Worm (Caenorhabditis elegans): ENCODE results near the gene oac-58.

Gene oac-58

DNA sequence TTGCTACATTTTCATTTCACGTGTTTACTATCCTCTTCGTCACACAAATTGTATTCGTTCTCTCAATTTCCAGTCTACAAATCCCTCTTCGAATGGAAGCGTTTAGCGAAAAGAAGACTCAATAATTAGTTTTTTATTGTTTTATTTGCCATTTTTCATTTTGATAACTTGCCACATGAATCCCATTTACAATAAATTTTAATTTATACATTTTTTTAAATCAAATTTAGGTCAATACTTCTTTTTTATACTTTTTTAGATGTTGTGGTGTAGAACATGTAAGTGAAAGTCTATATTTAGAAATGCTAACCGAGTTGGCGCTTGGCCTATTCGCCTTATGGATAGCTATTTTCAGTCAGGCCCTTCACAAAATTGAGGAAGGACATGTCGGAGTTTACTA is 23.9 kb downstream of the oac-58 start, which contains the start of gene erl-1:
Gene erl-1, plus strand, starts transcription at position 301 of the 400 bp plus-strand sequence.
- no peak for TF ChIP-seq ref-1 (GFP tag; conservative IDR thresholded peaks at IDR 0.05)
- no peak for TF ChIP-seq med-1 (GFP tag; optimal IDR thresholded peaks at IDR 0.05; ENCODE audit: insufficient read depth)
- TF ChIP-seq ztf-23 (GFP tag; IDR thresholded peaks at IDR 0.05): no peak
- no peak for TF ChIP-seq tab-1 (GFP tag; IDR thresholded peaks at IDR 0.05)
- TF ChIP-seq ztf-29 (GFP tag; IDR thresholded peaks at IDR 0.05): no peak
- no peak for TF ChIP-seq klf-2 (GFP tag; conservative IDR thresholded peaks at IDR 0.05)
- no peak for TF ChIP-seq flt-1 (GFP tag; IDR thresholded peaks at IDR 0.05)
- no peak for TF ChIP-seq T22C8.4 (GFP tag; IDR thresholded peaks at IDR 0.05)

DNA sequence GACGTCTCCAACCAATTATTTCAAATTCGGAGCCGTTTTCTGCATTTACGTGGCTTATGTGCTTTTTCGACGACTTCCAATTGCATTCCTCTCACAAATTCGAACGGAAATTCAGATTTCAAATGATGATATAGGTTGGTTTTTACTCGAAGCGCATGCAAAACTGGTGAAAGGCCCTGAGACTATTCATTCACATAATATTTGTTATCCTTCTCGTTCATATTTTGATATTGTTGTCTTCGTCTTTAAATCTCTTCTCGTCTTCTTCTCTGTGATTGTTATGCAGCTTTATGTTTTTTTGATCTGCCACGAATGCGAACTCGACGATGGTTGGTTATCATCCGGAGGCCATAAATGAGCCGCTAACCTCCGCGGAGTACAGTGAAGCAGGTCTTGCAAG is 28.6 kb downstream of the oac-58 start, which contains the start of gene hpo-12:
Gene hpo-12, plus strand, starts transcription at position 301 of the 400 bp plus-strand sequence.
- TF ChIP-seq cog-1 (tag; optimal IDR thresholded peaks at IDR 0.05) (no peak), ztf-23 (GFP tag; IDR thresholded peaks at IDR 0.05) (no peak), ref-1 (GFP tag; conservative IDR thresholded peaks at IDR 0.05) (no peak), klf-2 (GFP tag; conservative IDR thresholded peaks at IDR 0.05) (no peak), med-1 (GFP tag; optimal IDR thresholded peaks at IDR 0.05; ENCODE audit: insufficient read depth) (no peak), flt-1 (GFP tag; IDR thresholded peaks at IDR 0.05) (no peak), tab-1 (GFP tag; IDR thresholded peaks at IDR 0.05) (no peak), T22C8.4 (GFP tag; IDR thresholded peaks at IDR 0.05) (no peak), ztf-29 (GFP tag; IDR thresholded peaks at IDR 0.05) (no peak)

ce11 chrIV:12282157-12282789 is 29.2 kb downstream of the oac-58 start, which contains the start of the genes C42C1.12 and C42C1.19:
C42C1.12 (minus strand) TSS chrIV:12282207.
C42C1.19 (plus strand) TSS chrIV:12282739.
- TF ChIP-seq tab-1 (GFP tag; IDR thresholded peaks at IDR 0.05) (no peak), klf-2 (GFP tag; conservative IDR thresholded peaks at IDR 0.05) (no peak), ztf-23 (GFP tag; IDR thresholded peaks at IDR 0.05) (no peak), T22C8.4 (GFP tag; IDR thresholded peaks at IDR 0.05) (no peak), ztf-29 (GFP tag; IDR thresholded peaks at IDR 0.05) (no peak), flt-1 (GFP tag; IDR thresholded peaks at IDR 0.05) (no peak), med-1 (GFP tag; optimal IDR thresholded peaks at IDR 0.05; ENCODE audit: insufficient read depth) (no peak), cog-1 (tag; optimal IDR thresholded peaks at IDR 0.05) (no peak), ref-1 (GFP tag; conservative IDR thresholded peaks at IDR 0.05) (no peak)

ce11 chrIV:12279340-12279739 is 32.2 kb downstream of the oac-58 start, which contains the start of gene ltah-1.1:
ltah-1.1 (plus strand) TSS chrIV:12279622.
- no peak for TF ChIP-seq flt-1 (GFP tag; IDR thresholded peaks at IDR 0.05)
- no peak for TF ChIP-seq klf-2 (GFP tag; conservative IDR thresholded peaks at IDR 0.05)
- no peak for TF ChIP-seq tab-1 (GFP tag; IDR thresholded peaks at IDR 0.05)
- TF ChIP-seq ref-1 (GFP tag; conservative IDR thresholded peaks at IDR 0.05): no peak
- TF ChIP-seq cog-1 (tag; optimal IDR thresholded peaks at IDR 0.05): no peak
- no peak for TF ChIP-seq med-1 (GFP tag; optimal IDR thresholded peaks at IDR 0.05; ENCODE audit: insufficient read depth)
- no peak for TF ChIP-seq T22C8.4 (GFP tag; IDR thresholded peaks at IDR 0.05)
- TF ChIP-seq ztf-29 (GFP tag; IDR thresholded peaks at IDR 0.05): no peak
- no peak for TF ChIP-seq ztf-23 (GFP tag; IDR thresholded peaks at IDR 0.05)

DNA sequence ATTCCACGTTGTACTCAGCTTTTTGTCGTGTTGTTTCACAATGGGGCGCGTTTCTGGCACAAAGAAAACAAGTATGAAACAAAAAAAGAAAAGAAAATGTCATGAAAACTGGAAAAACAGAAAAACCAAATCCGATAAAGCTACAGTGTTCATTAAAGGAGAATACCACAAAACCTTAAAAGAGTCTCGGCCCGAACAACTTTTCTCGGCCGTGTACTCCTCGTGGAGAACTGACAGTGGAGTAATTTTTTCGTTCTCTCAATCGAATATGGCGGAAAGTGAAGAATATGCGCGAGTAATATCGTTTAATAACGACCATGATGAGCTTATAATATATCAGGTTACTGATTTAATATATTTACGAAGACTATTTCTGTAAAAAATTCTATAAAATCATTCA is 33.0 kb downstream of the oac-58 start, which contains the start of the genes tag-335 and vkmt-1:
Gene tag-335, minus strand, starts transcription at position 88 of the 400 bp plus-strand sequence.
Gene vkmt-1, plus strand, starts transcription at position 219 of the 400 bp plus-strand sequence.
- TF ChIP-seq ztf-29 (GFP tag; IDR thresholded peaks at IDR 0.05): no peak
- TF ChIP-seq ref-1 (GFP tag; conservative IDR thresholded peaks at IDR 0.05): no peak
- TF ChIP-seq T22C8.4 (GFP tag; IDR thresholded peaks at IDR 0.05): no peak
- TF ChIP-seq cog-1 (tag; optimal IDR thresholded peaks at IDR 0.05): no peak
- no peak for TF ChIP-seq med-1 (GFP tag; optimal IDR thresholded peaks at IDR 0.05; ENCODE audit: insufficient read depth)
- TF ChIP-seq tab-1 (GFP tag; IDR thresholded peaks at IDR 0.05): no peak
- no peak for TF ChIP-seq ztf-23 (GFP tag; IDR thresholded peaks at IDR 0.05)
- no peak for TF ChIP-seq flt-1 (GFP tag; IDR thresholded peaks at IDR 0.05)
- TF ChIP-seq klf-2 (GFP tag; conservative IDR thresholded peaks at IDR 0.05): no peak

DNA sequence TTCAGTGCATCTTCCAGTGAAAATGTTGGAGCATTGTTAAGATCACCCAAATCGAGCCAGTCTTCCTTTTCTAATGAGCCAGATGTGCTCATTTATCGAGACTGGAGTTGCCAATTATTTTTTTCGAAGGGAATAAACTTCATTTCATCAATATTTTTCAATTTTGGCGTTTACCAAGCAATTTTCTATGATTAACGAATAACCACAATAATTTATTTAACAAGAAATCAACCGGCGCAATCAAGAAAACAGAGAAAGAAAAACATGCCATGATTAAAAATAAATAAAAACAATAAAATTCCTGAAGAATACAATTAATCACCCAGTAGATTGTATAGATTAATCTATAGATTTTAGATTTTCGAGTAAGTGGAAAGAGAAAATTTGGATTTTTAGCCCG is 35.6 kb downstream of the oac-58 start, which contains the start of gene vps-8:
Gene vps-8, minus strand, starts transcription at position 101 of the 400 bp plus-strand sequence.
- TF ChIP-seq tab-1 (GFP tag; IDR thresholded peaks at IDR 0.05) (no peak), cog-1 (tag; optimal IDR thresholded peaks at IDR 0.05) (no peak), ztf-23 (GFP tag; IDR thresholded peaks at IDR 0.05) (no peak), ztf-29 (GFP tag; IDR thresholded peaks at IDR 0.05) (no peak), T22C8.4 (GFP tag; IDR thresholded peaks at IDR 0.05) (no peak), med-1 (GFP tag; optimal IDR thresholded peaks at IDR 0.05; ENCODE audit: insufficient read depth) (no peak)

DNA sequence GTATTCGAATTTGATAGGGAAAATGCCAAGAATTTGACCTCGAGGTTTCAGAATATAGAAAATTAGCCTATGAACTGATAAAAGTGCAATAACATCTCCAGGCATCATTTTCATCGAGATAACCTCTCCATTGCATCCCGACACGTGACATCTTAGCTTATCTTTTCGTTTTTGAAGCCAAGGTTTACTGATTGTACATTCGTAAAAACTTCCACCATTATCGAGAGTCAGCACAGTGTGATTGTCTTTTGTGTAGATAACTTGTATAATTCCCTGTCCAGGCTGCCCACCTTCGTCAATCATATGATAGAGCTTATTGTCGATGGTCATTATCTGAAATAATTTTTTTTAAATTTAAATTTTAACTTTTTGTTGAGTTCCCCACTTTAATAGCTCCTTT is 37.1 kb downstream of the oac-58 start:
- TF ChIP-seq ztf-23 (GFP tag; IDR thresholded peaks at IDR 0.05): no peak
- no peak for TF ChIP-seq cog-1 (tag; optimal IDR thresholded peaks at IDR 0.05)
- TF ChIP-seq T22C8.4 (GFP tag; IDR thresholded peaks at IDR 0.05): no peak
- TF ChIP-seq ztf-29 (GFP tag; IDR thresholded peaks at IDR 0.05): no peak
- TF ChIP-seq med-1 (GFP tag; optimal IDR thresholded peaks at IDR 0.05; ENCODE audit: insufficient read depth): no peak
- no peak for TF ChIP-seq flt-1 (GFP tag; IDR thresholded peaks at IDR 0.05)
- no peak for TF ChIP-seq tab-1 (GFP tag; IDR thresholded peaks at IDR 0.05)
- TF ChIP-seq ref-1 (GFP tag; conservative IDR thresholded peaks at IDR 0.05): no peak
- no peak for TF ChIP-seq klf-2 (GFP tag; conservative IDR thresholded peaks at IDR 0.05)

- no peak for TF ChIP-seq T22C8.4 (GFP tag; IDR thresholded peaks at IDR 0.05)
- no peak for TF ChIP-seq med-1 (GFP tag; optimal IDR thresholded peaks at IDR 0.05; ENCODE audit: insufficient read depth)
- no peak for TF ChIP-seq ztf-23 (GFP tag; IDR thresholded peaks at IDR 0.05)
- TF ChIP-seq ztf-29 (GFP tag; IDR thresholded peaks at IDR 0.05): no peak
- TF ChIP-seq cog-1 (tag; optimal IDR thresholded peaks at IDR 0.05): no peak
- no peak for TF ChIP-seq tab-1 (GFP tag; IDR thresholded peaks at IDR 0.05)
- no peak for TF ChIP-seq ref-1 (GFP tag; conservative IDR thresholded peaks at IDR 0.05)
- TF ChIP-seq flt-1 (GFP tag; IDR thresholded peaks at IDR 0.05): no peak
- no peak for TF ChIP-seq klf-2 (GFP tag; conservative IDR thresholded peaks at IDR 0.05)
Measured at ce11 chrIV:12270392-12270791, 41.1 kb downstream of the oac-58 start, which contains the start of gene C42C1.3. C42C1.3 (minus strand) TSS chrIV:12270492.

Data from whole organism, midembryonic.